Fruit fly (Drosophila melanogaster) whole organism, embryonic: ENCODE results near the gene Hydr2.

Experiments used
- Aef1 ChIP-seq: fragments of 200-800 bp; sonication (Bioruptor generic); IDR thresholded peaks from 3 replicates; pipeline ENCODE4 v1.3.6; 2022; ENCODE audit warnings: missing biosample characterization, missing genetic modification characterization
- Asciz ChIP-seq: fragments of 200-800 bp; sonication (Bioruptor generic); optimal IDR thresholded peaks from 2 replicates; lab custom pipeline; 2017; ENCODE audit warnings: missing biosample characterization, mild to moderate bottlenecking, missing genetic modification characterization, missing genetic modification reagents
- Blimp-1 ChIP-seq: fragments of 200-800 bp; sonication (Bioruptor generic); optimal IDR thresholded peaks from 3 replicates; lab custom pipeline; 2018; ENCODE audit warnings: missing biosample characterization, missing genetic modification characterization, mild to moderate bottlenecking, moderate library complexity, missing genetic modification reagents
- CG10366 ChIP-seq: fragments of 200-800 bp; sonication (Bioruptor generic); IDR thresholded peaks from 2 replicates; pipeline ENCODE4 v1.3.6; 2022; ENCODE audit warnings: missing biosample characterization, missing genetic modification characterization
- CG12236 ChIP-seq: fragments of 200-800 bp; sonication (Bioruptor generic); optimal IDR thresholded peaks from 2 replicates; lab custom pipeline; 2016; ENCODE audit warnings: missing biosample characterization, missing genetic modification characterization
- CG14050 ChIP-seq: fragments of 200-800 bp; sonication (Bioruptor generic); IDR thresholded peaks from 3 replicates; pipeline ENCODE4 v1.3.6; 2022; ENCODE audit warnings: missing biosample characterization, missing genetic modification characterization
- CG15269 ChIP-seq: fragments of 200-800 bp; sonication (Bioruptor generic); optimal IDR thresholded peaks from 2 replicates; lab custom pipeline; 2018; ENCODE audit warnings: missing biosample characterization, mild to moderate bottlenecking, missing genetic modification characterization, moderate library complexity
- CG15514 ChIP-seq: fragments of 200-800 bp; sonication (Bioruptor generic); optimal IDR thresholded peaks from 3 replicates; lab custom pipeline; 2017; ENCODE audit warnings: missing biosample characterization, missing genetic modification characterization, mild to moderate bottlenecking, moderate library complexity, missing genetic modification reagents
- CG15601 ChIP-seq: fragments of 200-800 bp; sonication (Bioruptor generic); optimal IDR thresholded peaks from 3 replicates; lab custom pipeline; 2019; ENCODE audit warnings: missing biosample characterization, mild to moderate bottlenecking, missing genetic modification characterization, moderate library complexity
- CG1602 ChIP-seq: fragments of 200-800 bp; sonication (Bioruptor generic); optimal IDR thresholded peaks from 3 replicates; lab custom pipeline; 2016; ENCODE audit warnings: missing biosample characterization, missing genetic modification characterization
- CG1647 ChIP-seq: fragments of 200-800 bp; sonication (Bioruptor generic); optimal IDR thresholded peaks from 3 replicates; lab custom pipeline; 2016; ENCODE audit warnings: missing biosample characterization, missing genetic modification characterization
- CG5180 ChIP-seq: fragments of 200-800 bp; sonication (Bioruptor generic); optimal IDR thresholded peaks from 3 replicates; lab custom pipeline; 2017; ENCODE audit warnings: missing biosample characterization, missing genetic modification characterization, mild to moderate bottlenecking, moderate library complexity, missing genetic modification reagents
- CG6654 ChIP-seq: fragments of 200-800 bp; sonication (Bioruptor generic); optimal IDR thresholded peaks from 2 replicates; lab custom pipeline; 2017; ENCODE audit warnings: missing biosample characterization, mild to moderate bottlenecking, missing genetic modification characterization
- CG7987 ChIP-seq: fragments of 200-800 bp; sonication (Bioruptor generic); optimal IDR thresholded peaks from 2 replicates; lab custom pipeline; 2018; ENCODE audit warnings: missing biosample characterization, mild to moderate bottlenecking, missing genetic modification characterization, moderate library complexity
- CoRest ChIP-seq: fragments of 200-800 bp; sonication (Bioruptor generic); optimal IDR thresholded peaks from 3 replicates; lab custom pipeline; 2018; ENCODE audit warnings: missing biosample characterization, mild to moderate bottlenecking, missing genetic modification characterization, moderate library complexity
- D ChIP-seq, 2 experiments: fragments of 200-800 bp in 1 of 2; fragments of >200 bp in 1 of 2; sonication (Bioruptor generic) in 1 of 2; optimal IDR thresholded peaks; 2 replicates in 1 of 2; 3 replicates in 1 of 2; lab custom pipeline; 2017; ENCODE audit warnings: mild to moderate bottlenecking in 1 of 2, missing biosample characterization in 1 of 2, missing genetic modification characterization in 1 of 2, missing genetic modification reagents in 1 of 2
- Dfd ChIP-seq, 2 experiments: fragments of >200 bp; optimal IDR thresholded peaks; 2 replicates each; lab custom pipeline; 2017; ENCODE audit warnings: missing biosample characterization in 2 of 2, missing genetic modification characterization in 2 of 2
- ERR ChIP-seq: fragments of 200-800 bp; sonication (Bioruptor generic); optimal IDR thresholded peaks from 2 replicates; lab custom pipeline; 2016; ENCODE audit warnings: missing biosample characterization, missing genetic modification characterization
- MTF-1 ChIP-seq: fragments of 200-800 bp; sonication (Bioruptor generic); optimal IDR thresholded peaks from 2 replicates; lab custom pipeline; 2018; ENCODE audit warnings: missing biosample characterization, mild to moderate bottlenecking, missing genetic modification characterization, borderline replicate concordance
- Max ChIP-seq: fragments of 200-800 bp; sonication (Bioruptor generic); optimal IDR thresholded peaks from 2 replicates; lab custom pipeline; 2016; ENCODE audit warnings: missing biosample characterization, mild to moderate bottlenecking, missing genetic modification characterization
- Optix ChIP-seq: fragments of 200-800 bp; sonication (Bioruptor generic); IDR thresholded peaks from 3 replicates; pipeline ENCODE4 v1.3.6; 2022; ENCODE audit warnings: missing biosample characterization, missing genetic modification characterization
- Poxn ChIP-seq: fragments of 200-800 bp; sonication (Bioruptor generic); IDR thresholded peaks from 2 replicates; pipeline ENCODE4 v1.3.6; 2022; ENCODE audit warnings: missing biosample characterization, missing genetic modification characterization
- Sin3A ChIP-seq: fragments of >200 bp; optimal IDR thresholded peaks from 2 replicates; lab custom pipeline; 2018
- Sox100B ChIP-seq: fragments of 200-800 bp; sonication (Bioruptor generic); optimal IDR thresholded peaks from 3 replicates; lab custom pipeline; 2018; ENCODE audit warnings: missing biosample characterization, mild to moderate bottlenecking, missing genetic modification characterization
- Sox102F ChIP-seq: fragments of 200-800 bp; sonication (Bioruptor generic); optimal IDR thresholded peaks from 2 replicates; lab custom pipeline; 2018; ENCODE audit warnings: missing biosample characterization, mild to moderate bottlenecking, missing genetic modification characterization, moderate library complexity
- Spps ChIP-seq: fragments of 200-800 bp; sonication (Bioruptor generic); optimal IDR thresholded peaks from 2 replicates; lab custom pipeline; 2018; ENCODE audit warnings: missing biosample characterization, mild to moderate bottlenecking, missing genetic modification characterization
- YL-1 ChIP-seq: fragments of 200-800 bp; sonication (Bioruptor generic); optimal IDR thresholded peaks from 3 replicates; lab custom pipeline; 2017; ENCODE audit warnings: missing biosample characterization, mild to moderate bottlenecking, missing genetic modification characterization
- ap ChIP-seq: fragments of 200-800 bp; sonication (Bioruptor generic); IDR thresholded peaks from 2 replicates; pipeline ENCODE4 v1.3.6; 2022; ENCODE audit warnings: missing biosample characterization, missing genetic modification characterization
- ato ChIP-seq: fragments of 200-800 bp; sonication (Bioruptor generic); IDR thresholded peaks from 2 replicates; pipeline ENCODE4 v1.3.6; 2022; ENCODE audit warnings: missing biosample characterization, missing genetic modification characterization; ENCODE audit not compliant: partially characterized antibody
- bbx ChIP-seq: fragments of 200-800 bp; sonication (Bioruptor generic); IDR thresholded peaks from 2 replicates; pipeline ENCODE4 v1.3.6; 2022; ENCODE audit warnings: missing biosample characterization, missing genetic modification characterization; ENCODE audit not compliant: partially characterized antibody
- crp ChIP-seq, 2 experiments: fragments of 200-800 bp; sonication (Bioruptor generic); optimal IDR thresholded peaks; 2 replicates in 1 of 2; 3 replicates in 1 of 2; lab custom pipeline; 2017; ENCODE audit warnings: missing biosample characterization in 2 of 2, missing genetic modification characterization in 2 of 2, mild to moderate bottlenecking in 1 of 2, moderate library complexity in 1 of 2
- fu2 ChIP-seq: fragments of 200-800 bp; sonication (Bioruptor generic); optimal IDR thresholded peaks from 2 replicates; lab custom pipeline; 2016; ENCODE audit warnings: missing biosample characterization, missing genetic modification characterization
- gro ChIP-seq: fragments of 200-800 bp; sonication (Bioruptor generic); optimal IDR thresholded peaks from 2 replicates; lab custom pipeline; 2016; ENCODE audit warnings: missing biosample characterization, missing genetic modification characterization
- gsb-n ChIP-seq: fragments of 200-800 bp; sonication (Bioruptor generic); optimal IDR thresholded peaks from 3 replicates; lab custom pipeline; 2018; ENCODE audit warnings: missing biosample characterization, mild to moderate bottlenecking, missing genetic modification characterization
- hbn ChIP-seq: fragments of 200-800 bp; sonication (Bioruptor generic); IDR thresholded peaks from 2 replicates; pipeline ENCODE4 v1.3.6; 2022; ENCODE audit warnings: missing biosample characterization, missing genetic modification characterization; ENCODE audit not compliant: partially characterized antibody
- jumu ChIP-seq: fragments of 200-800 bp; sonication (Bioruptor generic); optimal IDR thresholded peaks from 3 replicates; lab custom pipeline; 2016; ENCODE audit warnings: missing biosample characterization, missing genetic modification characterization
- ken ChIP-seq: fragments of 200-800 bp; sonication (Bioruptor generic); IDR thresholded peaks from 3 replicates; pipeline ENCODE4 v1.3.6; 2022; ENCODE audit warnings: missing biosample characterization, missing genetic modification characterization
- maf-S ChIP-seq: fragments of 200-800 bp; sonication (Bioruptor generic); optimal IDR thresholded peaks from 2 replicates; lab custom pipeline; 2016; ENCODE audit warnings: missing biosample characterization, missing genetic modification characterization
- nmo ChIP-seq: fragments of 200-800 bp; sonication (Bioruptor generic); optimal IDR thresholded peaks from 2 replicates; lab custom pipeline; 2018; ENCODE audit warnings: missing biosample characterization, mild to moderate bottlenecking, missing genetic modification characterization, moderate library complexity
- pan ChIP-seq, 4 experiments: fragments of >200 bp in 3 of 4; fragments of 200-800 bp in 1 of 4; sonication (Bioruptor generic) in 1 of 4; optimal IDR thresholded peaks in 3 of 4; IDR thresholded peaks in 1 of 4; 2 replicates each; pipeline versions ENCODE4 v1.3.6 to Lab custom; 2017 to 2022; ENCODE audit warnings: missing biosample characterization in 2 of 4, missing genetic modification characterization in 2 of 4, mixed read lengths in 1 of 4
- prd ChIP-seq, 3 experiments: fragments of >200 bp in 2 of 3; fragments of 200-800 bp in 1 of 3; sonication (Bioruptor generic) in 1 of 3; optimal IDR thresholded peaks in 2 of 3; IDR thresholded peaks in 1 of 3; 2 replicates in 2 of 3; 3 replicates in 1 of 3; pipeline versions ENCODE4 v1.3.6 to Lab custom; 2017 to 2022; ENCODE audit warnings: missing biosample characterization in 1 of 3, missing genetic modification characterization in 1 of 3
- row ChIP-seq: fragments of 200-800 bp; sonication (Bioruptor generic); IDR thresholded peaks from 3 replicates; pipeline ENCODE4 v1.3.6; 2022; ENCODE audit warnings: missing biosample characterization, missing genetic modification characterization
- run ChIP-seq: fragments of 200-800 bp; sonication (Bioruptor generic); optimal IDR thresholded peaks from 3 replicates; lab custom pipeline; 2018; ENCODE audit warnings: missing biosample characterization, mild to moderate bottlenecking, missing genetic modification characterization
- sisA ChIP-seq: fragments of 200-800 bp; sonication (Bioruptor generic); IDR thresholded peaks from 2 replicates; pipeline ENCODE4 v1.3.6; 2022; ENCODE audit warnings: missing biosample characterization, missing genetic modification characterization
- slbo ChIP-seq: fragments of 200-800 bp; sonication (Bioruptor generic); IDR thresholded peaks from 2 replicates; pipeline ENCODE4 v1.3.6; 2022; ENCODE audit warnings: missing biosample characterization, missing genetic modification characterization
- ssp ChIP-seq: fragments of 200-800 bp; sonication (Bioruptor generic); IDR thresholded peaks from 2 replicates; pipeline ENCODE4 v1.3.6; 2022; ENCODE audit warnings: missing biosample characterization, missing genetic modification characterization
- tin ChIP-seq: fragments of 200-800 bp; sonication (Bioruptor generic); optimal IDR thresholded peaks from 3 replicates; lab custom pipeline; 2016; ENCODE audit warnings: missing biosample characterization, missing genetic modification characterization
- vnd ChIP-seq: fragments of 200-800 bp; sonication (Bioruptor generic); IDR thresholded peaks from 3 replicates; pipeline ENCODE4 v1.3.6; 2022; ENCODE audit warnings: missing biosample characterization, missing genetic modification characterization; ENCODE audit not compliant: partially characterized antibody
- zf30C ChIP-seq: fragments of 200-800 bp; sonication (Bioruptor generic); optimal IDR thresholded peaks from 3 replicates; lab custom pipeline; 2018; ENCODE audit warnings: missing biosample characterization, mild to moderate bottlenecking, missing genetic modification characterization

Gene Hydr2

DNA sequence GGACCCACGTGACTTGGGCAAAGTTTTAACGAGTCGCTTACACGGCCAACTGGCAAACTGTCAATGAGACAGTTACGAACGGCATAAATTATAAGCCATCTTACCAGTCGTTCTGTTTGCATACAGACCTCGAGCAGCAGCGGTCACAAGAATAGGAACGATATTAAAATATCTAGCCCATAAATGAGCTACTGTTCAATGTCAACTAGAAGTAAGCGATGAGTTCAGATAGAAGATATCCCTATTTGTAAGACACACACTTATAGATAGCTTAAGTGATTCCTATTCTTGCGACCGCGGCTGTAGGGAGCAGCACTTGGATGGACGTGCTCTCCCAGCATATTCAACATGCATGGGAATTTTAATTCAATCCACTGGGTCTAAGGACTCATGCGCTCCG is 25.4 kb downstream of the Hydr2 start (continued):
- TF ChIP-seq sisA (GFP tag; lab: Robert Waterston, UW) (peak; percentile 32; the same call in 1 of the 2 replicates), nmo (GFP tag; lab: Kevin White, UChicago) (peak; percentile 5), CG15269 (tag; lab: Kevin White, UChicago) (no peak), maf-S (GFP tag; lab: Kevin White, UChicago) (no peak), ken (no peak), slbo (GFP tag; lab: Robert Waterston, UW) (no peak), tin (GFP tag; lab: Kevin White, UChicago) (no peak), gro (GFP tag; lab: Kevin White, UChicago) (no peak), D (optimal IDR thresholded peaks at IDR 0.05; lab: Kevin White, UChicago) (no peak), D (GFP tag; optimal IDR thresholded peaks at IDR 0.05; lab: Kevin White, UChicago) (no peak), row (GFP tag; lab: Robert Waterston, UW) (peak; percentile 46; the same call in 1 of the 3 replicates), Sox102F (GFP tag; lab: Kevin White, UChicago) (peak; percentile 15), CG7987 (GFP tag; lab: Kevin White, UChicago) (no peak), CG6654 (GFP tag; lab: Kevin White, UChicago) (no peak), CG14050 (GFP tag; lab: Robert Waterston, UW) (no peak), ERR (GFP tag; lab: Kevin White, UChicago) (no peak), CG1647 (GFP tag; lab: Kevin White, UChicago) (no peak), Blimp-1 (no peak), ssp (no peak), ato (GFP tag; lab: Robert Waterston, UW) (no peak), gsb-n (no peak), Max (GFP tag; lab: Kevin White, UChicago) (no peak), jumu (no peak), ap (GFP tag; lab: Robert Waterston, UW) (no peak), prd (optimal IDR thresholded peaks at IDR 0.05; lab: Kevin White, UChicago) (peak in 1 of 2 experiments; percentile 7), prd (GFP tag; IDR thresholded peaks at IDR 0.05; lab: Robert Waterston, UW) (peak; percentile 48; the same call in 2 of the 3 replicates), crp (GFP tag; optimal IDR thresholded peaks at IDR 0.05; lab: Kevin White, UChicago) (no peak), Optix (GFP tag; lab: Robert Waterston, UW) (no peak), bbx (no peak), Poxn (GFP tag; lab: Robert Waterston, UW) (no peak), CG15514 (no peak), hbn (no peak), Spps (tag; lab: Kevin White, UChicago) (no peak), Sin3A (lab: Kevin White, UChicago) (no peak), Asciz (GFP tag; lab: Kevin White, UChicago) (no peak), pan (optimal IDR thresholded peaks at IDR 0.05; lab: Kevin White, UChicago) (no peak), pan (GFP tag; optimal IDR thresholded peaks at IDR 0.05 in 1 of 2, IDR thresholded peaks at IDR 0.05 in 1 of 2) (no peak), Dfd (GFP tag; optimal IDR thresholded peaks at IDR 0.05; lab: Kevin White, UChicago) (no peak), CG5180 (GFP tag; lab: Kevin White, UChicago) (no peak), CG10366 (peak; percentile 35), MTF-1 (GFP tag; lab: Kevin White, UChicago) (no peak), CG12236 (GFP tag; lab: Kevin White, UChicago) (no peak), YL-1 (no peak), run (tag; lab: Kevin White, UChicago) (no peak), CG1602 (GFP tag; lab: Kevin White, UChicago) (no peak), CG15601 (tag; lab: Kevin White, UChicago) (no peak), CoRest (tag; lab: Kevin White, UChicago) (no peak), Sox100B (GFP tag; lab: Kevin White, UChicago) (no peak), zf30C (GFP tag; lab: Kevin White, UChicago) (no peak), vnd (GFP tag; lab: Robert Waterston, UW) (no peak), Aef1 (GFP tag; lab: Robert Waterston, UW) (no peak), fu2 (no peak)
